Worm (Caenorhabditis elegans) whole organism, L4 larva: Measurements from ENCODE around the gene F31D4.8.

Source experiments
- F10B5.3 ChIP-seq: sonication (generic microtip); optimal IDR thresholded peaks from 2 replicates; lab custom pipeline; 2016; ENCODE audit warnings: mild to moderate bottlenecking, missing genetic modification characterization, missing compliant biosample characterization
- F26F4.8 ChIP-seq: fragments of 200-800 bp; sonication (Bioruptor generic); conservative IDR thresholded peaks from 2 replicates; pipeline ENCODE4 v1.3.6; 2022; ENCODE audit warnings: missing genetic modification characterization, missing compliant biosample characterization
- F37D6.2 ChIP-seq: sonication (generic microtip); optimal IDR thresholded peaks from 2 replicates; lab custom pipeline; 2016; ENCODE audit warnings: mild to moderate bottlenecking, missing genetic modification characterization, missing compliant biosample characterization
- T20F7.1 ChIP-seq: fragments of 200-800 bp; sonication (Bioruptor generic); optimal IDR thresholded peaks from 2 replicates; lab custom pipeline; 2018; ENCODE audit warnings: mild to moderate bottlenecking, missing genetic modification characterization, missing compliant biosample characterization
- T26A8.4 ChIP-seq: fragments of 200-800 bp; sonication (Bioruptor generic); IDR thresholded peaks from 2 replicates; pipeline ENCODE4 v1.3.6; 2022; ENCODE audit warnings: missing genetic modification characterization, missing compliant biosample characterization
- aha-1 ChIP-seq: fragments of 150-350 bp; peaks from one replicate; lab custom pipeline; 2014; ENCODE audit warnings: missing biosample characterization, missing genetic modification characterization
- aly-2 ChIP-seq: sonication (generic microtip); optimal IDR thresholded peaks from 2 replicates; lab custom pipeline; 2018; ENCODE audit warnings: missing biosample characterization, missing genetic modification characterization
- ceh-28 ChIP-seq: fragments of 150-350 bp; optimal IDR thresholded peaks from 2 replicates; lab custom pipeline; 2014; ENCODE audit warnings: missing biosample characterization, missing genetic modification reagents, missing genetic modification characterization
- ceh-44 ChIP-seq: fragments of 200-800 bp; sonication (Bioruptor generic); IDR thresholded peaks from 2 replicates; pipeline ENCODE4 v1.3.6; 2022; ENCODE audit warnings: missing genetic modification reagents, missing genetic modification characterization, missing compliant biosample characterization
- cey-2 ChIP-seq: sonication (generic microtip); optimal IDR thresholded peaks from 3 replicates; lab custom pipeline; 2017; ENCODE audit warnings: missing genetic modification characterization, mild to moderate bottlenecking, missing compliant biosample characterization, antibody characterized with exemption, borderline replicate concordance; ENCODE audit not compliant: insufficient read depth
- daf-19 ChIP-seq: fragments of 200-800 bp; sonication (Bioruptor generic); conservative IDR thresholded peaks from 2 replicates; pipeline ENCODE4 v1.3.6; 2022; ENCODE audit warnings: missing genetic modification characterization, missing compliant biosample characterization
- daf-8 ChIP-seq: fragments of 200-800 bp; sonication (Bioruptor generic); IDR thresholded peaks from 2 replicates; pipeline ENCODE4 v1.3.6; 2022; ENCODE audit warnings: missing genetic modification characterization, missing compliant biosample characterization
- dmd-6 ChIP-seq: fragments of 200-800 bp; sonication (Bioruptor generic); IDR thresholded peaks from 2 replicates; pipeline ENCODE4 v1.3.6; 2022; ENCODE audit warnings: missing genetic modification reagents, missing genetic modification characterization, missing compliant biosample characterization
- dmd-8 ChIP-seq: fragments of 200-800 bp; sonication (Bioruptor generic); IDR thresholded peaks from 2 replicates; pipeline ENCODE4 v1.3.6; 2022; ENCODE audit warnings: missing genetic modification characterization, missing compliant biosample characterization
- dmd-9 ChIP-seq: fragments of 200-800 bp; sonication (Bioruptor generic); IDR thresholded peaks from 2 replicates; pipeline ENCODE4 v1.3.6; 2022; ENCODE audit warnings: missing genetic modification reagents, missing genetic modification characterization, missing compliant biosample characterization
- dpl-1 ChIP-seq: fragments of 150-350 bp; optimal IDR thresholded peaks from 2 replicates; lab custom pipeline; 2014; ENCODE audit warnings: missing biosample characterization, missing genetic modification reagents, missing genetic modification characterization
- dve-1 ChIP-seq: sonication (generic microtip); optimal IDR thresholded peaks from 2 replicates; lab custom pipeline; 2017; ENCODE audit warnings: antibody characterized with exemption, mild to moderate bottlenecking, missing genetic modification characterization, missing compliant biosample characterization; ENCODE audit not compliant: insufficient read depth
- egl-27 ChIP-seq: sonication (generic microtip); optimal IDR thresholded peaks from 3 replicates; lab custom pipeline; 2017; ENCODE audit warnings: missing biosample characterization, missing genetic modification reagents, missing genetic modification characterization
- egl-43 ChIP-seq: fragments of 200-800 bp; sonication (Bioruptor generic); IDR thresholded peaks from 2 replicates; pipeline ENCODE4 v1.3.6; 2022; ENCODE audit warnings: missing genetic modification reagents, missing genetic modification characterization, missing compliant biosample characterization
- fkh-10 ChIP-seq: fragments of 150-350 bp; optimal IDR thresholded peaks from 2 replicates; lab custom pipeline; 2014; ENCODE audit warnings: missing biosample characterization, missing genetic modification reagents, missing genetic modification characterization
- hif-1 ChIP-seq, 2 experiments: sonication (generic microtip); optimal IDR thresholded peaks; 2 replicates each; lab custom pipeline; 2016 to 2017; ENCODE audit warnings: missing compliant biosample characterization in 2 of 2, missing genetic modification characterization in 2 of 2, missing genetic modification reagents in 2 of 2, missing genotype in 2 of 2, mild to moderate bottlenecking in 1 of 2
- hlh-11 ChIP-seq: fragments of 200-800 bp; sonication (Bioruptor generic); optimal IDR thresholded peaks from 2 replicates; lab custom pipeline; 2018; ENCODE audit warnings: mild to moderate bottlenecking, missing genetic modification characterization, missing compliant biosample characterization
- hmg-1.1 ChIP-seq: fragments of 200-800 bp; sonication (Bioruptor generic); IDR thresholded peaks from 2 replicates; pipeline ENCODE4 v1.3.6; 2022; ENCODE audit warnings: missing genetic modification reagents, missing genetic modification characterization, missing compliant biosample characterization
- lin-13 ChIP-seq: fragments of 150-350 bp; optimal IDR thresholded peaks from 2 replicates; lab custom pipeline; 2014; ENCODE audit warnings: missing biosample characterization, missing genetic modification reagents, missing genetic modification characterization
- lin-29 ChIP-seq: fragments of 200-800 bp; sonication (Bioruptor generic); IDR thresholded peaks from 2 replicates; pipeline ENCODE4 v1.3.6; 2022; ENCODE audit warnings: missing genetic modification reagents, missing genetic modification characterization, missing compliant biosample characterization
- lin-38 ChIP-seq: fragments of 200-800 bp; sonication (Bioruptor generic); IDR thresholded peaks from 2 replicates; pipeline ENCODE4 v1.3.6; 2022; ENCODE audit warnings: missing genetic modification reagents, missing genetic modification characterization, missing compliant biosample characterization
- lsy-2 ChIP-seq, 2 experiments: fragments of 150-350 bp in 1 of 2; sonication (generic microtip) in 1 of 2; optimal IDR thresholded peaks; 2 replicates each; lab custom pipeline; 2014 to 2017; ENCODE audit warnings: missing biosample characterization in 2 of 2, missing genetic modification characterization in 2 of 2
- madf-5 ChIP-seq, 2 experiments: fragments of 200-800 bp; sonication (Bioruptor generic); IDR thresholded peaks; 2 replicates each; pipeline ENCODE4 v1.3.6; 2022; ENCODE audit warnings: missing compliant biosample characterization in 2 of 2, missing genetic modification characterization in 2 of 2
- mdl-1 ChIP-seq, 2 experiments: fragments of 150-350 bp in 1 of 2; sonication (generic microtip) in 1 of 2; optimal IDR thresholded peaks; 2 replicates each; lab custom pipeline; 2014 to 2017; ENCODE audit warnings: missing biosample characterization in 2 of 2, missing genetic modification characterization in 2 of 2
- mep-1 ChIP-seq: fragments of 150-350 bp; sonication (generic microtip); optimal IDR thresholded peaks from 3 replicates; lab custom pipeline; 2014; ENCODE audit warnings: missing biosample characterization, missing genetic modification characterization
- mes-2 ChIP-seq: sonication (generic microtip); optimal IDR thresholded peaks from 2 replicates; lab custom pipeline; 2016; ENCODE audit warnings: missing genotype, mild to moderate bottlenecking, missing genetic modification characterization, missing compliant biosample characterization; ENCODE audit not compliant: poor library complexity, severe bottlenecking
- mxl-2 ChIP-seq: fragments of 200-800 bp; sonication (Bioruptor generic); conservative IDR thresholded peaks from 2 replicates; pipeline ENCODE4 v1.3.6; 2022; ENCODE audit warnings: missing genetic modification reagents, missing genetic modification characterization, missing compliant biosample characterization
- nhr-10 ChIP-seq: fragments of 150-350 bp; optimal IDR thresholded peaks from 2 replicates; lab custom pipeline; 2014; ENCODE audit warnings: missing biosample characterization, missing genetic modification characterization
- nhr-11 ChIP-seq: fragments of 150-350 bp; optimal IDR thresholded peaks from 2 replicates; lab custom pipeline; 2014; ENCODE audit warnings: missing biosample characterization, missing genetic modification characterization
- nhr-25 ChIP-seq: sonication (generic microtip); optimal IDR thresholded peaks from 2 replicates; lab custom pipeline; 2017; ENCODE audit warnings: missing genetic modification characterization, mild to moderate bottlenecking, missing compliant biosample characterization, antibody characterized with exemption, moderate library complexity, borderline replicate concordance; ENCODE audit not compliant: insufficient read depth
- nhr-48 ChIP-seq: sonication (generic microtip); optimal IDR thresholded peaks from 2 replicates; lab custom pipeline; 2016; ENCODE audit warnings: mild to moderate bottlenecking, missing genetic modification characterization, missing compliant biosample characterization
- nhr-76 ChIP-seq: fragments of 150-350 bp; optimal IDR thresholded peaks from 2 replicates; lab custom pipeline; 2014; ENCODE audit warnings: missing biosample characterization, missing genetic modification characterization
- pha-4 ChIP-seq, 2 experiments: fragments of 150-350 bp in 1 of 2; fragments of 200-800 bp in 1 of 2; sonication (Bioruptor generic) in 1 of 2; IDR thresholded peaks in 1 of 2; optimal IDR thresholded peaks in 1 of 2; 2 replicates each; pipeline versions ENCODE4 v1.3.6 to Lab custom; 2014 to 2022; ENCODE audit warnings: missing genetic modification characterization in 2 of 2, missing genetic modification reagents in 2 of 2, missing biosample characterization in 1 of 2, missing compliant biosample characterization in 1 of 2
- php-3 ChIP-seq: fragments of 200-800 bp; sonication (Bioruptor generic); IDR thresholded peaks from 2 replicates; pipeline ENCODE4 v1.3.6; 2022; ENCODE audit warnings: missing genetic modification reagents, missing genetic modification characterization, missing compliant biosample characterization
- rbr-2 ChIP-seq: sonication (generic microtip); optimal IDR thresholded peaks from 2 replicates; lab custom pipeline; 2016; ENCODE audit warnings: missing genotype, missing genetic modification characterization, missing compliant biosample characterization
- saeg-2 ChIP-seq: fragments of 200-800 bp; sonication (Bioruptor generic); IDR thresholded peaks from 2 replicates; pipeline ENCODE4 v1.3.6; 2022; ENCODE audit warnings: missing genetic modification reagents, missing genetic modification characterization, missing compliant biosample characterization
- skn-1 ChIP-seq: fragments of 150-350 bp; optimal IDR thresholded peaks from 2 replicates; lab custom pipeline; 2014; ENCODE audit warnings: missing biosample characterization, missing genetic modification characterization
- snpc-4 ChIP-seq: fragments of 150-350 bp; optimal IDR thresholded peaks from 2 replicates; lab custom pipeline; 2014; ENCODE audit warnings: missing biosample characterization, missing genetic modification characterization
- unc-39 ChIP-seq: sonication (generic microtip); optimal IDR thresholded peaks from 2 replicates; lab custom pipeline; 2017; ENCODE audit warnings: missing biosample characterization, missing genetic modification characterization
- zfp-3 ChIP-seq: fragments of 200-800 bp; sonication (Bioruptor generic); conservative IDR thresholded peaks from 2 replicates; pipeline ENCODE4 v1.3.6; 2022; ENCODE audit warnings: missing genetic modification reagents, missing genetic modification characterization, missing compliant biosample characterization
- zip-11 ChIP-seq: fragments of 200-800 bp; sonication (Bioruptor generic); IDR thresholded peaks from 2 replicates; pipeline ENCODE4 v1.3.6; 2022; ENCODE audit warnings: missing genetic modification characterization, missing compliant biosample characterization

The F31D4.8 gene

ce11 chrV:20831867-20832266 lies 36.4 kb downstream of the F31D4.8 start (continued):
- TF ChIP-seq ceh-44 (GFP tag; lab: Robert Waterston, UW) (no peak), egl-27 (tag; lab: Kevin White, UChicago) (no peak), dve-1 (peak; percentile 49), cey-2 (tag; lab: Kevin White, UChicago) (no peak), hif-1 (tag; optimal IDR thresholded peaks at IDR 0.05; lab: Kevin White, UChicago) (no peak), mep-1 (tag; lab: Kevin White, UChicago) (peak; percentile 27), T26A8.4 (GFP tag; lab: Robert Waterston, UW) (0 out of 2 replicates have a peak, but pooled peaks have one; percentile 29), unc-39 (tag; lab: Kevin White, UChicago) (no peak), aha-1 (no peak), nhr-10 (tag; lab: Kevin White, UChicago) (no peak), mes-2 (tag; lab: Kevin White, UChicago) (peak; percentile 64), mxl-2 (GFP tag; lab: Robert Waterston, UW) (no peak), zip-11 (no peak), nhr-48 (tag; lab: Kevin White, UChicago) (peak; percentile 39), dpl-1 (GFP tag; lab: Kevin White, UChicago) (no peak), mdl-1 (tag; optimal IDR thresholded peaks at IDR 0.05; lab: Kevin White, UChicago) (peak in 1 of 2 experiments; percentile 58)

ce11 chrV:20830409-20830808 lies 37.8 kb downstream of the F31D4.8 start:
- TF ChIP-seq dmd-6 (GFP tag; lab: Robert Waterston, UW) (peak; percentile 56; the same call in 1 of the 2 replicates), lin-38 (no peak)

ce11 chrV:20829511-20829910 lies 38.7 kb downstream of the F31D4.8 start, which contains the start of gene num-1:
Gene num-1 (plus strand): TSS chrV:20829811.
- no peak for TF ChIP-seq lin-13 (GFP tag; lab: Kevin White, UChicago)
- no peak for TF ChIP-seq hmg-1.1
- TF ChIP-seq F37D6.2, result no peak
- TF ChIP-seq nhr-11, result no peak
- no peak for TF ChIP-seq F26F4.8
- no peak for TF ChIP-seq pha-4 (GFP tag; IDR thresholded peaks at IDR 0.05; lab: Robert Waterston, UW)
- TF ChIP-seq pha-4 (tag; optimal IDR thresholded peaks at IDR 0.05; lab: Kevin White, UChicago), result no peak
- TF ChIP-seq lin-29 (GFP tag; lab: Robert Waterston, UW), result no peak
- TF ChIP-seq skn-1 (tag; lab: Kevin White, UChicago), result no peak
- no peak for TF ChIP-seq nhr-25 (tag; lab: Kevin White, UChicago)
- TF ChIP-seq dve-1, result no peak
- TF ChIP-seq saeg-2 (GFP tag; lab: Robert Waterston, UW), result no peak
- no peak for TF ChIP-seq nhr-76 (tag; lab: Kevin White, UChicago)
- no peak for TF ChIP-seq daf-8 (GFP tag; lab: Robert Waterston, UW)
- no peak for TF ChIP-seq snpc-4
- TF ChIP-seq php-3 (GFP tag; lab: Robert Waterston, UW), result no peak
- TF ChIP-seq daf-19 (GFP tag; lab: Robert Waterston, UW), result no peak
- no peak for TF ChIP-seq hlh-11 (tag; lab: Kevin White, UChicago)
- no peak for TF ChIP-seq madf-5 (GFP tag; IDR thresholded peaks at IDR 0.05; lab: Robert Waterston, UW)
- TF ChIP-seq dmd-9, result no peak

- TF ChIP-seq zfp-3 (GFP tag; lab: Robert Waterston, UW) (no peak), lsy-2 (tag; optimal IDR thresholded peaks at IDR 0.05; lab: Kevin White, UChicago) (peak; percentile 45 to 74), hif-1 (tag; optimal IDR thresholded peaks at IDR 0.05; lab: Kevin White, UChicago) (peak in 1 of 2 experiments; percentile 56), ceh-44 (GFP tag; lab: Robert Waterston, UW) (no peak), aly-2 (tag; lab: Kevin White, UChicago) (no peak), mes-2 (tag; lab: Kevin White, UChicago) (peak; percentile 39), F10B5.3 (tag; lab: Kevin White, UChicago) (no peak), T20F7.1 (no peak), fkh-10 (GFP tag; lab: Kevin White, UChicago) (peak; percentile 94), dmd-8 (GFP tag; lab: Robert Waterston, UW) (no peak), F37D6.2 (peak; percentile 49), rbr-2 (tag; lab: Kevin White, UChicago) (peak; percentile 63), mdl-1 (tag; optimal IDR thresholded peaks at IDR 0.05; lab: Kevin White, UChicago) (peak in 1 of 2 experiments; percentile 69), hlh-11 (tag; lab: Kevin White, UChicago) (peak; percentile 14), egl-43 (GFP tag; lab: Robert Waterston, UW) (0 out of 2 replicates have a peak, but pooled peaks have one; percentile 42), ceh-28 (tag; lab: Kevin White, UChicago) (peak; percentile 30)
Observed at ce11 chrV:20828820-20829219, 39.4 kb downstream of the F31D4.8 start, which contains the start of gene sbt-1. Gene sbt-1 (minus strand): TSS chrV:20828881.
